Fruit fly (Drosophila melanogaster) whole organism, embryonic: Measurements from ENCODE around the gene Gart.

Experiments used
- CG12155 ChIP-seq: fragments of 200-800 bp; sonication (Bioruptor generic); optimal IDR thresholded peaks from 3 replicates; lab custom pipeline; 2016; ENCODE audit warnings: missing biosample characterization, missing genetic modification characterization
- CG12236 ChIP-seq: fragments of 200-800 bp; sonication (Bioruptor generic); optimal IDR thresholded peaks from 2 replicates; lab custom pipeline; 2016; ENCODE audit warnings: missing biosample characterization, missing genetic modification characterization
- CG12391 ChIP-seq: fragments of 200-800 bp; sonication (Bioruptor generic); optimal IDR thresholded peaks from 3 replicates; lab custom pipeline; 2018; ENCODE audit warnings: missing biosample characterization, mild to moderate bottlenecking, missing genetic modification characterization, moderate library complexity
- CG13287 ChIP-seq: fragments of 200-800 bp; sonication (Bioruptor generic); IDR thresholded peaks from 2 replicates; pipeline ENCODE4 v1.3.6; 2022; ENCODE audit warnings: missing biosample characterization, missing genetic modification characterization; ENCODE audit not compliant: partially characterized antibody
- CG13775 ChIP-seq: fragments of 200-800 bp; sonication (Bioruptor generic); optimal IDR thresholded peaks from 3 replicates; lab custom pipeline; 2017; ENCODE audit warnings: missing biosample characterization, mild to moderate bottlenecking, missing genetic modification characterization
- CG14441 ChIP-seq: fragments of 200-800 bp; sonication (Bioruptor generic); IDR thresholded peaks from 2 replicates; pipeline ENCODE4 v1.3.6; 2022; ENCODE audit warnings: missing biosample characterization, missing genetic modification characterization
- CG14710 ChIP-seq: fragments of 200-800 bp; sonication (Bioruptor generic); optimal IDR thresholded peaks from 3 replicates; lab custom pipeline; 2019; ENCODE audit warnings: missing biosample characterization, mild to moderate bottlenecking, missing genetic modification characterization, moderate library complexity
- CG17361 ChIP-seq: fragments of 200-800 bp; sonication (Bioruptor generic); IDR thresholded peaks from 3 replicates; pipeline ENCODE4 v1.3.6; 2022; ENCODE audit warnings: missing biosample characterization, missing genetic modification characterization
- CG17385 ChIP-seq: fragments of 200-800 bp; sonication (Bioruptor generic); optimal IDR thresholded peaks from 3 replicates; lab custom pipeline; 2018; ENCODE audit warnings: missing biosample characterization, mild to moderate bottlenecking, missing genetic modification characterization
- CG1792 ChIP-seq: fragments of 200-800 bp; sonication (Bioruptor generic); optimal IDR thresholded peaks from 2 replicates; lab custom pipeline; 2016; ENCODE audit warnings: missing biosample characterization, missing genetic modification characterization
- CG2875 ChIP-seq: fragments of 200-800 bp; sonication (Bioruptor generic); optimal IDR thresholded peaks from 2 replicates; lab custom pipeline; 2017; ENCODE audit warnings: missing biosample characterization, mild to moderate bottlenecking, missing genetic modification characterization, missing genetic modification reagents
- CG31224 ChIP-seq: fragments of 200-800 bp; sonication (Bioruptor generic); IDR thresholded peaks from 2 replicates; pipeline ENCODE4 v1.3.6; 2022; ENCODE audit warnings: missing biosample characterization, missing genetic modification characterization
- CG4854 ChIP-seq: fragments of 200-800 bp; sonication (Bioruptor generic); optimal IDR thresholded peaks from 2 replicates; lab custom pipeline; 2016; ENCODE audit warnings: missing biosample characterization, missing genetic modification characterization, inconsistent platforms
- CG6683 ChIP-seq: fragments of 200-800 bp; sonication (Bioruptor generic); optimal IDR thresholded peaks from 2 replicates; lab custom pipeline; 2017; ENCODE audit warnings: missing biosample characterization, mild to moderate bottlenecking, missing genetic modification characterization, missing genetic modification reagents
- CG7786 ChIP-seq: fragments of 200-800 bp; sonication (Bioruptor generic); optimal IDR thresholded peaks from 2 replicates; lab custom pipeline; 2016; ENCODE audit warnings: missing biosample characterization, missing genetic modification characterization
- CG8089 ChIP-seq: fragments of 200-800 bp; sonication (Bioruptor generic); optimal IDR thresholded peaks from 3 replicates; lab custom pipeline; 2016; ENCODE audit warnings: missing biosample characterization, missing genetic modification characterization
- CHES-1-like ChIP-seq: fragments of 200-800 bp; sonication (Bioruptor generic); optimal IDR thresholded peaks from 2 replicates; lab custom pipeline; 2016; ENCODE audit warnings: missing biosample characterization, missing genetic modification characterization
- Dad ChIP-seq: fragments of 200-800 bp; sonication (Bioruptor generic); optimal IDR thresholded peaks from 3 replicates; lab custom pipeline; 2016; ENCODE audit warnings: missing biosample characterization, missing genetic modification characterization
- Ets97D ChIP-seq: fragments of 200-800 bp; sonication (Bioruptor generic); optimal IDR thresholded peaks from 3 replicates; lab custom pipeline; 2016; ENCODE audit warnings: missing biosample characterization, missing genetic modification characterization
- Gsc ChIP-seq: fragments of 200-800 bp; sonication (Bioruptor generic); IDR thresholded peaks from 2 replicates; pipeline ENCODE4 v1.3.6; 2022; ENCODE audit warnings: missing biosample characterization, missing genetic modification characterization
- HLHmδ ChIP-seq: fragments of 200-800 bp; sonication (Bioruptor generic); optimal IDR thresholded peaks from 2 replicates; lab custom pipeline; 2018; ENCODE audit warnings: missing biosample characterization, mild to moderate bottlenecking, missing genetic modification characterization, moderate library complexity
- Jarid2 ChIP-seq: fragments of 200-800 bp; sonication (Bioruptor generic); optimal IDR thresholded peaks from 3 replicates; lab custom pipeline; 2017; ENCODE audit warnings: mild to moderate bottlenecking, missing biosample characterization, missing genetic modification reagents, missing genetic modification characterization
- Lhr ChIP-seq: fragments of 200-800 bp; sonication (Bioruptor generic); optimal IDR thresholded peaks from 3 replicates; lab custom pipeline; 2017; ENCODE audit warnings: mild to moderate bottlenecking, missing biosample characterization, missing genetic modification reagents, missing genetic modification characterization
- Max ChIP-seq: fragments of 200-800 bp; sonication (Bioruptor generic); optimal IDR thresholded peaks from 2 replicates; lab custom pipeline; 2016; ENCODE audit warnings: missing biosample characterization, mild to moderate bottlenecking, missing genetic modification characterization
- Oaz ChIP-seq: fragments of 200-800 bp; sonication (Bioruptor generic); IDR thresholded peaks from 2 replicates; pipeline ENCODE4 v1.3.6; 2022; ENCODE audit warnings: missing biosample characterization, missing genetic modification characterization
- Rx ChIP-seq: fragments of 200-800 bp; sonication (Bioruptor generic); IDR thresholded peaks from 2 replicates; pipeline ENCODE4 v1.3.6; 2022; ENCODE audit warnings: missing biosample characterization, missing genetic modification characterization
- Side ChIP-seq: fragments of 200-800 bp; sonication (Bioruptor generic); optimal IDR thresholded peaks from 2 replicates; lab custom pipeline; 2016; ENCODE audit warnings: missing biosample characterization, missing genetic modification characterization
- Sox102F ChIP-seq: fragments of 200-800 bp; sonication (Bioruptor generic); optimal IDR thresholded peaks from 2 replicates; lab custom pipeline; 2018; ENCODE audit warnings: missing biosample characterization, mild to moderate bottlenecking, missing genetic modification characterization, moderate library complexity
- Stat92E ChIP-seq, 3 experiments: fragments of >200 bp in 2 of 3; fragments of 200-800 bp in 1 of 3; sonication (Bioruptor generic) in 1 of 3; optimal IDR thresholded peaks; 2 replicates each; lab custom pipeline; 2017 to 2019; ENCODE audit warnings: missing biosample characterization in 3 of 3, missing genetic modification characterization in 3 of 3, mild to moderate bottlenecking in 1 of 3, moderate library complexity in 1 of 3
- Usf ChIP-seq: fragments of 200-800 bp; sonication (Bioruptor generic); optimal IDR thresholded peaks from 2 replicates; lab custom pipeline; 2017; ENCODE audit warnings: missing genotype, missing biosample characterization, missing genetic modification characterization
- cad ChIP-seq: fragments of >200 bp; optimal IDR thresholded peaks from 2 replicates; lab custom pipeline; 2017; ENCODE audit warnings: missing biosample characterization, missing genetic modification characterization
- cas ChIP-seq: fragments of 200-800 bp; sonication (Bioruptor generic); IDR thresholded peaks from 2 replicates; pipeline ENCODE4 v1.3.6; 2022; ENCODE audit warnings: missing biosample characterization, missing genetic modification characterization
- ci ChIP-seq: fragments of 200-800 bp; sonication (Bioruptor generic); IDR thresholded peaks from 3 replicates; pipeline ENCODE4 v1.3.6; 2022; ENCODE audit warnings: missing biosample characterization, missing genetic modification characterization
- crc ChIP-seq: fragments of 200-800 bp; sonication (Bioruptor generic); optimal IDR thresholded peaks from 2 replicates; lab custom pipeline; 2016; ENCODE audit warnings: missing biosample characterization, missing genetic modification characterization
- crol ChIP-seq: fragments of 200-800 bp; sonication (Bioruptor generic); IDR thresholded peaks from 2 replicates; pipeline ENCODE4 v1.3.6; 2022; ENCODE audit warnings: missing biosample characterization, missing genetic modification characterization
- danr ChIP-seq: fragments of 200-800 bp; sonication (Bioruptor generic); IDR thresholded peaks from 2 replicates; pipeline ENCODE4 v1.3.6; 2022; ENCODE audit warnings: missing biosample characterization, missing genetic modification characterization
- dmrt11E ChIP-seq: fragments of 200-800 bp; sonication (Bioruptor generic); optimal IDR thresholded peaks from 3 replicates; lab custom pipeline; 2018; ENCODE audit warnings: missing biosample characterization, mild to moderate bottlenecking, missing genetic modification characterization, moderate library complexity
- fd102C ChIP-seq: fragments of 200-800 bp; sonication (Bioruptor generic); optimal IDR thresholded peaks from 2 replicates; lab custom pipeline; 2018; ENCODE audit warnings: missing biosample characterization, mild to moderate bottlenecking, missing genetic modification characterization, moderate library complexity
- gcm2 ChIP-seq: fragments of 200-800 bp; sonication (Bioruptor generic); optimal IDR thresholded peaks from 2 replicates; lab custom pipeline; 2016; ENCODE audit warnings: missing biosample characterization, missing genetic modification characterization
- hbn ChIP-seq: fragments of 200-800 bp; sonication (Bioruptor generic); IDR thresholded peaks from 2 replicates; pipeline ENCODE4 v1.3.6; 2022; ENCODE audit warnings: missing biosample characterization, missing genetic modification characterization; ENCODE audit not compliant: partially characterized antibody
- hth ChIP-seq: fragments of >200 bp; optimal IDR thresholded peaks from 2 replicates; lab custom pipeline; 2017; ENCODE audit warnings: inconsistent platforms
- ind ChIP-seq: fragments of 200-800 bp; sonication (Bioruptor generic); optimal IDR thresholded peaks from 3 replicates; lab custom pipeline; 2016; ENCODE audit warnings: missing biosample characterization, missing genetic modification characterization
- kah ChIP-seq: fragments of 200-800 bp; sonication (Bioruptor generic); optimal IDR thresholded peaks from 2 replicates; lab custom pipeline; 2018; ENCODE audit warnings: missing biosample characterization, mild to moderate bottlenecking, missing genetic modification characterization
- kni ChIP-seq: fragments of 200-800 bp; sonication (Bioruptor generic); optimal IDR thresholded peaks from 3 replicates; lab custom pipeline; 2017; ENCODE audit warnings: mild to moderate bottlenecking, missing biosample characterization, missing genetic modification reagents, missing genetic modification characterization
- onecut ChIP-seq: fragments of 200-800 bp; sonication (Bioruptor generic); IDR thresholded peaks from 2 replicates; pipeline ENCODE4 v1.3.6; 2022; ENCODE audit warnings: missing biosample characterization, missing genetic modification characterization
- ro ChIP-seq: fragments of 200-800 bp; sonication (Bioruptor generic); IDR thresholded peaks from 2 replicates; pipeline ENCODE4 v1.3.6; 2022; ENCODE audit warnings: missing biosample characterization, missing genetic modification characterization
- scrt ChIP-seq: fragments of 200-800 bp; sonication (Bioruptor generic); optimal IDR thresholded peaks from 2 replicates; lab custom pipeline; 2018; ENCODE audit warnings: missing biosample characterization, mild to moderate bottlenecking, missing genetic modification characterization, moderate library complexity
- seq ChIP-seq: fragments of 200-800 bp; sonication (Bioruptor generic); IDR thresholded peaks from 2 replicates; pipeline ENCODE4 v1.3.6; 2022; ENCODE audit warnings: missing biosample characterization, missing genetic modification characterization
- sima ChIP-seq: fragments of 200-800 bp; sonication (Bioruptor generic); optimal IDR thresholded peaks from 2 replicates; lab custom pipeline; 2016; ENCODE audit warnings: missing biosample characterization, missing genetic modification characterization
- sug ChIP-seq: fragments of 200-800 bp; optimal IDR thresholded peaks from 2 replicates; lab custom pipeline; 2019; ENCODE audit warnings: missing biosample characterization, mild to moderate bottlenecking, missing genetic modification characterization, moderate library complexity

Gene Gart

dm6 chr2L:7038404-7039341 is 15.0 kb upstream of the Gart start (continued):
- TF ChIP-seq Sox102F (GFP tag; lab: Kevin White, UChicago), result no peak
- TF ChIP-seq hbn, result no peak
- TF ChIP-seq CG12391 (tag; lab: Kevin White, UChicago), result no peak
- TF ChIP-seq scrt (GFP tag; lab: Kevin White, UChicago), result peak; percentile 17
- TF ChIP-seq CG17361 (GFP tag; lab: Robert Waterston, UW), result no peak
- TF ChIP-seq CG13287 (GFP tag; lab: Robert Waterston, UW), result no peak
- no peak for TF ChIP-seq Ets97D
- TF ChIP-seq Oaz (GFP tag; lab: Robert Waterston, UW), result no peak
- no peak for TF ChIP-seq ci
- no peak for TF ChIP-seq CG8089
- TF ChIP-seq hth (lab: Kevin White, UChicago), result no peak
- peak; percentile 81 for TF ChIP-seq crol (GFP tag; lab: Robert Waterston, UW)
- TF ChIP-seq CG1792 (GFP tag; lab: Kevin White, UChicago), result no peak
- TF ChIP-seq ro (GFP tag; lab: Robert Waterston, UW), result no peak
- TF ChIP-seq CG7786 (GFP tag; lab: Kevin White, UChicago), result no peak
- no peak for TF ChIP-seq gcm2
- TF ChIP-seq seq (GFP tag; lab: Robert Waterston, UW), result no peak
- TF ChIP-seq onecut (GFP tag; lab: Robert Waterston, UW), result peak; percentile 36
- TF ChIP-seq danr (GFP tag; lab: Robert Waterston, UW), result no peak
- TF ChIP-seq CG31224 (GFP tag; lab: Robert Waterston, UW), result no peak
- TF ChIP-seq CHES-1-like (GFP tag; lab: Kevin White, UChicago), result no peak
- TF ChIP-seq CG2875 (GFP tag; lab: Kevin White, UChicago), result no peak
- no peak for TF ChIP-seq CG17385 (GFP tag; lab: Kevin White, UChicago)
- TF ChIP-seq ind (GFP tag; lab: Kevin White, UChicago), result no peak
- TF ChIP-seq Jarid2 (GFP tag; lab: Kevin White, UChicago), result no peak
- TF ChIP-seq crc (GFP tag; lab: Kevin White, UChicago), result no peak
- peak; percentile 29 for TF ChIP-seq kah (GFP tag; lab: Kevin White, UChicago)
- TF ChIP-seq cas, result no peak
- no peak for TF ChIP-seq sima (GFP tag; lab: Kevin White, UChicago)
- no peak for TF ChIP-seq Max
- TF ChIP-seq CG14441 (GFP tag; lab: Robert Waterston, UW), result no peak
- peak; percentile 42 for TF ChIP-seq sug (tag; lab: Kevin White, UChicago)
- TF ChIP-seq CG12155 (GFP tag; lab: Kevin White, UChicago), result no peak
- no peak for TF ChIP-seq Lhr
- TF ChIP-seq Side (GFP tag; lab: Kevin White, UChicago), result no peak
- no peak for TF ChIP-seq CG6683 (GFP tag; lab: Kevin White, UChicago)
- no peak for TF ChIP-seq Gsc
- TF ChIP-seq CG14710 (tag; lab: Kevin White, UChicago), result no peak
- TF ChIP-seq Usf (GFP tag; lab: Kevin White, UChicago), result no peak
- no peak for TF ChIP-seq Dad (GFP tag; lab: Kevin White, UChicago)
- no peak for TF ChIP-seq CG4854
- no peak for TF ChIP-seq kni (GFP tag; lab: Kevin White, UChicago)
- no peak for TF ChIP-seq HLHmδ (GFP tag; lab: Kevin White, UChicago)
- no peak for TF ChIP-seq cad (GFP tag; lab: Kevin White, UChicago)
- TF ChIP-seq CG13775 (GFP tag; lab: Kevin White, UChicago), result no peak
- TF ChIP-seq Stat92E (GFP tag; optimal IDR thresholded peaks at IDR 0.05; lab: Kevin White, UChicago), result no peak
- no peak for TF ChIP-seq CG12236
- TF ChIP-seq Rx, result no peak
- no peak for TF ChIP-seq dmrt11E
- no peak for TF ChIP-seq fd102C
